Fruit fly (Drosophila melanogaster) whole organism, embryonic: ENCODE measurements around the gene bab2.
A peak's percentile ranks its signal among the peaks of the same experiment; 100 is the strongest.

Experiments used
- B-H2 ChIP-seq: fragments of 200-800 bp; sonication (Bioruptor generic); optimal IDR thresholded peaks from 2 replicates; lab custom pipeline; 2018; ENCODE audit warnings: missing biosample characterization, mild to moderate bottlenecking, missing genetic modification characterization
- BEAF-32 ChIP-seq: fragments of 200-800 bp; sonication (Bioruptor generic); optimal IDR thresholded peaks from 3 replicates; lab custom pipeline; 2017; ENCODE audit warnings: missing biosample characterization, missing genetic modification characterization, mild to moderate bottlenecking, moderate library complexity, missing genetic modification reagents
- CG11695 ChIP-seq: fragments of 200-800 bp; sonication (Bioruptor generic); IDR thresholded peaks from 3 replicates; pipeline ENCODE4 v1.3.6; 2022; ENCODE audit warnings: missing biosample characterization, missing genetic modification characterization
- CG12659 ChIP-seq: fragments of 200-800 bp; sonication (Bioruptor generic); optimal IDR thresholded peaks from 3 replicates; lab custom pipeline; 2017; ENCODE audit warnings: mild to moderate bottlenecking, missing biosample characterization, missing genetic modification reagents, missing genetic modification characterization
- CG13123 ChIP-seq: fragments of 200-800 bp; sonication (Bioruptor generic); optimal IDR thresholded peaks from 2 replicates; lab custom pipeline; 2016; ENCODE audit warnings: missing biosample characterization, missing genetic modification characterization
- CG13296 ChIP-seq: fragments of 200-800 bp; sonication (Bioruptor generic); optimal IDR thresholded peaks from 3 replicates; lab custom pipeline; 2018; ENCODE audit warnings: missing biosample characterization, mild to moderate bottlenecking, missing genetic modification characterization
- CG14860 ChIP-seq: fragments of 200-800 bp; sonication (Bioruptor generic); IDR thresholded peaks from 3 replicates; pipeline ENCODE4 v1.3.6; 2022; ENCODE audit warnings: missing biosample characterization, missing genetic modification characterization; ENCODE audit not compliant: partially characterized antibody
- CG14965 ChIP-seq: fragments of 200-800 bp; sonication (Bioruptor generic); optimal IDR thresholded peaks from 2 replicates; lab custom pipeline; 2016; ENCODE audit warnings: missing biosample characterization, missing genetic modification characterization, borderline replicate concordance
- CG15601 ChIP-seq: fragments of 200-800 bp; sonication (Bioruptor generic); optimal IDR thresholded peaks from 3 replicates; lab custom pipeline; 2019; ENCODE audit warnings: missing biosample characterization, mild to moderate bottlenecking, missing genetic modification characterization, moderate library complexity
- CG1647 ChIP-seq: fragments of 200-800 bp; sonication (Bioruptor generic); optimal IDR thresholded peaks from 3 replicates; lab custom pipeline; 2016; ENCODE audit warnings: missing biosample characterization, missing genetic modification characterization
- CG18599 ChIP-seq: fragments of 200-800 bp; sonication (Bioruptor generic); optimal IDR thresholded peaks from 3 replicates; lab custom pipeline; 2017; ENCODE audit warnings: missing biosample characterization, missing genetic modification characterization, mild to moderate bottlenecking, moderate library complexity, missing genetic modification reagents
- CG18619 ChIP-seq: fragments of 200-800 bp; sonication (Bioruptor generic); optimal IDR thresholded peaks from 3 replicates; lab custom pipeline; 2017; ENCODE audit warnings: missing biosample characterization, mild to moderate bottlenecking, missing genetic modification characterization
- CG18764 ChIP-seq: fragments of 200-800 bp; sonication (Bioruptor generic); optimal IDR thresholded peaks from 3 replicates; lab custom pipeline; 2016; ENCODE audit warnings: missing biosample characterization, missing genetic modification characterization
- CG2120 ChIP-seq: fragments of 200-800 bp; sonication (Bioruptor generic); optimal IDR thresholded peaks from 3 replicates; lab custom pipeline; 2016; ENCODE audit warnings: missing biosample characterization, missing genetic modification characterization
- CG3407 ChIP-seq: fragments of 200-800 bp; sonication (Bioruptor generic); optimal IDR thresholded peaks from 2 replicates; lab custom pipeline; 2018; ENCODE audit warnings: missing biosample characterization, mild to moderate bottlenecking, missing genetic modification characterization
- CG34376 ChIP-seq: fragments of 200-800 bp; sonication (Bioruptor generic); optimal IDR thresholded peaks from 2 replicates; lab custom pipeline; 2018; ENCODE audit warnings: missing biosample characterization, mild to moderate bottlenecking, missing genetic modification characterization
- CG3847 ChIP-seq: fragments of 200-800 bp; sonication (Bioruptor generic); IDR thresholded peaks from 2 replicates; pipeline ENCODE4 v1.3.6; 2022; ENCODE audit warnings: missing biosample characterization, missing genetic modification characterization
- CG4854 ChIP-seq: fragments of 200-800 bp; sonication (Bioruptor generic); optimal IDR thresholded peaks from 2 replicates; lab custom pipeline; 2016; ENCODE audit warnings: missing biosample characterization, missing genetic modification characterization, inconsistent platforms
- CG6683 ChIP-seq: fragments of 200-800 bp; sonication (Bioruptor generic); optimal IDR thresholded peaks from 2 replicates; lab custom pipeline; 2017; ENCODE audit warnings: missing biosample characterization, mild to moderate bottlenecking, missing genetic modification characterization, missing genetic modification reagents
- CG8089 ChIP-seq: fragments of 200-800 bp; sonication (Bioruptor generic); optimal IDR thresholded peaks from 3 replicates; lab custom pipeline; 2016; ENCODE audit warnings: missing biosample characterization, missing genetic modification characterization
- CG8290 ChIP-seq, 3 experiments: fragments of 200-800 bp; sonication (Bioruptor generic); optimal IDR thresholded peaks; 2 replicates each; lab custom pipeline; 2016 to 2019; ENCODE audit warnings: missing biosample characterization in 3 of 3, missing genetic modification characterization in 3 of 3, mild to moderate bottlenecking in 2 of 3, moderate library complexity in 1 of 3
- CG8478 ChIP-seq: fragments of >200 bp; optimal IDR thresholded peaks from 2 replicates; lab custom pipeline; 2018
- CG9437 ChIP-seq: fragments of 200-800 bp; sonication (Bioruptor generic); optimal IDR thresholded peaks from 2 replicates; lab custom pipeline; 2018; ENCODE audit warnings: missing biosample characterization, mild to moderate bottlenecking, missing genetic modification characterization
- CkIIα-i1 ChIP-seq: fragments of 200-800 bp; sonication (Bioruptor generic); IDR thresholded peaks from 2 replicates; pipeline ENCODE4 v1.3.6; 2022; ENCODE audit warnings: missing biosample characterization, missing genetic modification characterization
- D19B ChIP-seq: fragments of 200-800 bp; sonication (Bioruptor generic); optimal IDR thresholded peaks from 2 replicates; lab custom pipeline; 2017; ENCODE audit warnings: missing biosample characterization, mild to moderate bottlenecking, missing genetic modification characterization
- MESR4 ChIP-seq: fragments of 200-800 bp; sonication (Bioruptor generic); optimal IDR thresholded peaks from 2 replicates; lab custom pipeline; 2018; ENCODE audit warnings: missing biosample characterization, mild to moderate bottlenecking, missing genetic modification characterization, moderate library complexity
- Mad ChIP-seq: fragments of 200-800 bp; sonication (Bioruptor generic); optimal IDR thresholded peaks from 2 replicates; lab custom pipeline; 2016; ENCODE audit warnings: missing biosample characterization, missing genetic modification characterization
- Max ChIP-seq: fragments of 200-800 bp; sonication (Bioruptor generic); optimal IDR thresholded peaks from 2 replicates; lab custom pipeline; 2016; ENCODE audit warnings: missing biosample characterization, mild to moderate bottlenecking, missing genetic modification characterization
- NC2α ChIP-seq: fragments of 200-800 bp; sonication (Bioruptor generic); optimal IDR thresholded peaks from 2 replicates; lab custom pipeline; 2016; ENCODE audit warnings: missing biosample characterization, missing genetic modification characterization
- Neu2 ChIP-seq: fragments of 200-800 bp; sonication (Bioruptor generic); optimal IDR thresholded peaks from 3 replicates; lab custom pipeline; 2016; ENCODE audit warnings: missing biosample characterization, missing genetic modification characterization, borderline replicate concordance
- Trl ChIP-seq, 3 experiments: fragments of >200 bp in 2 of 3; fragments of 200-800 bp in 1 of 3; sonication (Bioruptor generic) in 1 of 3; optimal IDR thresholded peaks; 2 replicates in 1 of 3; 3 replicates in 2 of 3; lab custom pipeline; 2016 to 2017; ENCODE audit warnings: missing biosample characterization in 1 of 3, missing genetic modification characterization in 1 of 3
- al ChIP-seq: fragments of 200-800 bp; sonication (Bioruptor generic); IDR thresholded peaks from 2 replicates; pipeline ENCODE4 v1.3.6; 2022; ENCODE audit warnings: missing biosample characterization, missing genetic modification characterization
- aop ChIP-seq: fragments of 200-800 bp; sonication (Bioruptor generic); IDR thresholded peaks from 2 replicates; pipeline ENCODE4 v1.3.6; 2022; ENCODE audit warnings: missing biosample characterization, missing genetic modification characterization
- ase ChIP-seq: fragments of 200-800 bp; sonication (Bioruptor generic); IDR thresholded peaks from 3 replicates; pipeline ENCODE4 v1.3.6; 2022; ENCODE audit warnings: missing biosample characterization, missing genetic modification characterization
- bowl ChIP-seq: fragments of 200-800 bp; sonication (Bioruptor generic); IDR thresholded peaks from 2 replicates; pipeline ENCODE4 v1.3.6; 2022; ENCODE audit warnings: missing biosample characterization, missing genetic modification characterization
- chm ChIP-seq: fragments of 200-800 bp; sonication (Bioruptor generic); IDR thresholded peaks from 2 replicates; pipeline ENCODE4 v1.3.6; 2022; ENCODE audit warnings: missing biosample characterization, missing genetic modification characterization
- fd64A ChIP-seq: fragments of 200-800 bp; sonication (Bioruptor generic); optimal IDR thresholded peaks from 3 replicates; lab custom pipeline; 2018; ENCODE audit warnings: missing biosample characterization, mild to moderate bottlenecking, missing genetic modification characterization
- gfzf ChIP-seq: fragments of 200-800 bp; sonication (Bioruptor generic); optimal IDR thresholded peaks from 2 replicates; lab custom pipeline; 2016; ENCODE audit warnings: missing biosample characterization, mild to moderate bottlenecking, missing genetic modification characterization, moderate library complexity
- mam ChIP-seq: fragments of 200-800 bp; sonication (Bioruptor generic); optimal IDR thresholded peaks from 3 replicates; lab custom pipeline; 2016; ENCODE audit warnings: missing biosample characterization, missing genetic modification characterization
- pho ChIP-seq: fragments of 200-800 bp; sonication (Bioruptor generic); optimal IDR thresholded peaks from 2 replicates; lab custom pipeline; 2016; ENCODE audit warnings: missing biosample characterization, missing genetic modification characterization
- slp2 ChIP-seq: fragments of 200-800 bp; sonication (Bioruptor generic); optimal IDR thresholded peaks from 2 replicates; lab custom pipeline; 2016; ENCODE audit warnings: missing biosample characterization, missing genetic modification characterization
- sqz ChIP-seq: fragments of 200-800 bp; sonication (Bioruptor generic); optimal IDR thresholded peaks from 3 replicates; lab custom pipeline; 2018; ENCODE audit warnings: missing biosample characterization, mild to moderate bottlenecking, missing genetic modification characterization
- sug ChIP-seq: fragments of 200-800 bp; optimal IDR thresholded peaks from 2 replicates; lab custom pipeline; 2019; ENCODE audit warnings: missing biosample characterization, mild to moderate bottlenecking, missing genetic modification characterization, moderate library complexity
- tna ChIP-seq: fragments of 200-800 bp; sonication (Bioruptor generic); IDR thresholded peaks from 2 replicates; pipeline ENCODE4 v1.3.6; 2022; ENCODE audit warnings: missing biosample characterization, missing genetic modification characterization; ENCODE audit not compliant: partially characterized antibody
- trem ChIP-seq: fragments of 200-800 bp; optimal IDR thresholded peaks from 3 replicates; lab custom pipeline; 2019; ENCODE audit warnings: missing biosample characterization, mild to moderate bottlenecking, missing genetic modification characterization, moderate library complexity
- tup ChIP-seq: fragments of 200-800 bp; sonication (Bioruptor generic); optimal IDR thresholded peaks from 2 replicates; lab custom pipeline; 2016; ENCODE audit warnings: missing biosample characterization, mild to moderate bottlenecking, missing genetic modification characterization, moderate library complexity
- tx ChIP-seq: fragments of 200-800 bp; sonication (Bioruptor generic); optimal IDR thresholded peaks from 2 replicates; lab custom pipeline; 2016; ENCODE audit warnings: missing biosample characterization, missing genetic modification characterization
- wor ChIP-seq: fragments of 200-800 bp; sonication (Bioruptor generic); IDR thresholded peaks from 2 replicates; pipeline ENCODE4 v1.3.6; 2022; ENCODE audit warnings: missing biosample characterization, missing genetic modification characterization

The bab2 gene

DNA sequence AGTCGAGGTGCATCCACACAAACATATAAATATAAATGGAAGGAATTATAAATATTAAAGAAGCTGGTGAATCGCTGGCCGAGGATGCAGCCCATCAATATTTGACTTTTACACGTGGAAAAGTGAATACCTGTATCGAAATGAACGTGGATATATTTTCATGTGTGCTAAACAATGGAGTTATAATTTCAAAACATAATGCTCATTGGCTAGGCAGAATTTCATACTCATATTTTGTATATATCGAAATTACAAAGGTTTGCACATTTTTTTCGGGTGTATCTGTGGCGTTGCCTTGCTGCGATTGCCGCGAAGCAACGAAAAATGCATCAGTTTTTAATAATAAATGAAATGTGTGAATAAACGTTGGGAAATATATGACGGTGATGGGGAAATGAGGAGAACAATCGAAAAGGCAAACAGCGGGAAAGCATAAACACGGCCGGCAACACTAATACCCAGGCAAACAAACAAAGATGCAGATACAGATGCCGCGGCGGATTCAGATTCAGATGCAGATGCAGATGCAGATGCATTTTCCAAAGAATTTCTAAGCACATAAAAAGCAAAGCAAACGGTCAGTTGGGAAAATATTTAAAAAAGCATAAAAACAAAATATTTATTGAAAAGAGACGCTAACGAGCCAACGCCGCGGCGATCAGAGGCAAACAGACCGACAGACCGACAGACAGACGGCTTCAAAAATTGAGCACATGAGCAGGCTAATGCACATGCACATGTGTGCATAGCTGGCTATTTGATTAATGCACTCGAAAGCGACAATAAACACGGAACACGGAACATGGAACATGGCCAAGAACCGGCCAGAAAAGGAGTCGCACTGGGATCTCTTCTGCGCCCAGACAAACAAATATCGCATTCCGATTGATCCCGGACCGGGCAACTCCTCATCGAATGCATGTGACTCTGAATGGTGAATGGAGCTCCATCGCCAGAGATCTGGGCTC is 79.8 kb downstream of the bab2 start (continued):
- TF ChIP-seq MESR4 (GFP tag; lab: Kevin White, UChicago) (no peak), Max (GFP tag; lab: Kevin White, UChicago) (peak; percentile 12), D19B (GFP tag; lab: Kevin White, UChicago) (no peak), CG18599 (GFP tag; lab: Kevin White, UChicago) (no peak), ase (no peak; the same call in 2 of the 3 replicates), sug (no peak), CG13123 (no peak), chm (GFP tag; lab: Robert Waterston, UW) (peak; percentile 76; the same call in 1 of the 2 replicates), aop (GFP tag; lab: Robert Waterston, UW) (no peak), Mad (GFP tag; lab: Kevin White, UChicago) (no peak), tna (GFP tag; lab: Robert Waterston, UW) (no peak), CG8478 (no peak), tup (GFP tag; lab: Kevin White, UChicago) (no peak), CG14965 (GFP tag; lab: Kevin White, UChicago) (no peak), fd64A (GFP tag; lab: Kevin White, UChicago) (peak; percentile 10), CG8089 (no peak), slp2 (peak; percentile 7), al (GFP tag; lab: Robert Waterston, UW) (no peak), Neu2 (GFP tag; lab: Kevin White, UChicago) (no peak), CG13296 (GFP tag; lab: Kevin White, UChicago) (no peak), sqz (no peak), tx (GFP tag; lab: Kevin White, UChicago) (no peak), NC2α (GFP tag; lab: Kevin White, UChicago) (peak; percentile 16), trem (tag; lab: Kevin White, UChicago) (peak; percentile 78), gfzf (GFP tag; lab: Kevin White, UChicago) (no peak), CG2120 (GFP tag; lab: Kevin White, UChicago) (no peak), CG15601 (tag; lab: Kevin White, UChicago) (peak; percentile 64), CG9437 (no peak), CG18764 (GFP tag; lab: Kevin White, UChicago) (peak; percentile 32), CG3407 (GFP tag; lab: Kevin White, UChicago) (peak; percentile 4), CG1647 (no peak), CG18619 (GFP tag; lab: Kevin White, UChicago) (no peak), wor (GFP tag; lab: Robert Waterston, UW) (no peak), CG14860 (no peak), B-H2 (GFP tag; lab: Kevin White, UChicago) (no peak), CG12659 (GFP tag; lab: Kevin White, UChicago) (no peak), BEAF-32 (no peak), CG6683 (GFP tag; lab: Kevin White, UChicago) (no peak), CG3847 (no peak), CG4854 (no peak), bowl (GFP tag; lab: Robert Waterston, UW) (no peak), pho (no peak), CG8290 (GFP tag; optimal IDR thresholded peaks at IDR 0.05; lab: Kevin White, UChicago) (peak; percentile 63), CG8290 (tag; optimal IDR thresholded peaks at IDR 0.05; lab: Kevin White, UChicago) (no peak), mam (GFP tag; lab: Kevin White, UChicago) (peak; percentile 3), CkIIα-i1 (GFP tag; lab: Robert Waterston, UW) (no peak), CG11695 (0 out of 3 replicates have a peak, but pooled peaks have one; percentile 34), Trl (optimal IDR thresholded peaks at IDR 0.05; lab: Kevin White, UChicago) (no peak), Trl (GFP tag; optimal IDR thresholded peaks at IDR 0.05; lab: Kevin White, UChicago) (peak; percentile 3), CG34376 (GFP tag; lab: Kevin White, UChicago) (no peak)
